Fruit fly (Drosophila melanogaster) whole organism, pupa: ENCODE data around the gene CG32026.

Experiments used
- CG13204 ChIP-seq: fragments of 200-800 bp; sonication (Bioruptor generic); optimal IDR thresholded peaks from 2 replicates; lab custom pipeline; 2018; ENCODE audit warnings: missing biosample characterization, mild to moderate bottlenecking, missing genetic modification characterization, moderate library complexity
- EcR ChIP-seq: fragments of 200-800 bp; sonication (Bioruptor generic); optimal IDR thresholded peaks from 3 replicates; lab custom pipeline; 2019; ENCODE audit warnings: missing biosample characterization, missing genetic modification characterization, mild to moderate bottlenecking, moderate library complexity, missing genetic modification reagents

DNA sequence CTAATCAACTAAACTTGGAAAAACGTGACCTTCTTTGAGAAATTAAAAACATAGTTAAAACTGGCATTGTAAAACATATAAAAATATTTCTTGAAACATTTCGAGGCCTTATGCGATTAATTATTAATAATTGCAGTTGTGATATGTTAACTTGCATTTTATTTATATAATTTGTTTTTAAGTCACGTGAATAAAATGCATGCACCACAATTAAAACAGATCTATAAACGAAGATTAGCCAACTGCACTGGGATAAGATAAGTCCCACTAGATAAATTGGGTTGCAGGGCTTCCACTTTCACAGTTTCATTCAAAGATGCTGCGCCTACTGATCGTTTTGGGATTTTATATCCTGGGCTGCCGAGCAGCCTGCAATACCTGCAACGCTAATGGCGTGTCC, 26.2 kb upstream of the CG32026 start, which contains the start of gene CG13309:
- TF ChIP-seq CG13204 (no peak), EcR (GFP tag; lab: Kevin White, UChicago) (no peak)
